Worm (Caenorhabditis elegans): ENCODE measurements around the gene VW02B12L.2.

- no peak for TF ChIP-seq mel-28 (tag; optimal IDR thresholded peaks at IDR 0.05; ENCODE audit: borderline replicate concordance)
- no peak for TF ChIP-seq nhr-90 (tag; optimal IDR thresholded peaks at IDR 0.05)
- TF ChIP-seq unc-62 (GFP tag; optimal IDR thresholded peaks at IDR 0.05) = no peak
- TF ChIP-seq ztf-26 (tag; optimal IDR thresholded peaks at IDR 0.05) = no peak
- TF ChIP-seq rec-8 (tag; optimal IDR thresholded peaks at IDR 0.05) = no peak
- no peak for TF ChIP-seq pbrm-1 (GFP tag; IDR thresholded peaks at IDR 0.05)
- no peak for TF ChIP-seq xnd-1 (tag; optimal IDR thresholded peaks at IDR 0.05)
- no peak for TF ChIP-seq B0035.1 (tag; optimal IDR thresholded peaks at IDR 0.05)
- no peak for TF ChIP-seq madf-6 (GFP tag; IDR thresholded peaks at IDR 0.05)
- no peak for TF ChIP-seq pha-4 (tag; optimal IDR thresholded peaks at IDR 0.05)
- no peak for TF ChIP-seq efl-1 (GFP tag; optimal IDR thresholded peaks at IDR 0.05)
Observed at ce11 chrII:11417999-11418398, 22.1 kb downstream of the VW02B12L.2 start, which contains the start of gene C05D12.2.

All from whole organism, young adult.